Fruit fly (Drosophila melanogaster) whole organism, embryonic: Measurements from ENCODE around the gene CycG.

Source experiments
- CG10431 ChIP-seq: fragments of 200-800 bp; sonication (Bioruptor generic); optimal IDR thresholded peaks from 3 replicates; lab custom pipeline; 2018; ENCODE audit warnings: missing biosample characterization, mild to moderate bottlenecking, missing genetic modification characterization
- CG11504 ChIP-seq: fragments of 200-800 bp; sonication (Bioruptor generic); optimal IDR thresholded peaks from 3 replicates; lab custom pipeline; 2019; ENCODE audit warnings: missing biosample characterization, mild to moderate bottlenecking, missing genetic modification characterization, moderate library complexity
- CG11695 ChIP-seq: fragments of 200-800 bp; sonication (Bioruptor generic); IDR thresholded peaks from 3 replicates; pipeline ENCODE4 v1.3.6; 2022; ENCODE audit warnings: missing biosample characterization, missing genetic modification characterization
- CG12299 ChIP-seq: fragments of 200-800 bp; sonication (Bioruptor generic); optimal IDR thresholded peaks from 2 replicates; lab custom pipeline; 2018; ENCODE audit warnings: missing biosample characterization, mild to moderate bottlenecking, missing genetic modification characterization
- CG1647 ChIP-seq: fragments of 200-800 bp; sonication (Bioruptor generic); optimal IDR thresholded peaks from 3 replicates; lab custom pipeline; 2016; ENCODE audit warnings: missing biosample characterization, missing genetic modification characterization
- CG18599 ChIP-seq: fragments of 200-800 bp; sonication (Bioruptor generic); optimal IDR thresholded peaks from 3 replicates; lab custom pipeline; 2017; ENCODE audit warnings: missing biosample characterization, missing genetic modification characterization, mild to moderate bottlenecking, moderate library complexity, missing genetic modification reagents
- CG2120 ChIP-seq: fragments of 200-800 bp; sonication (Bioruptor generic); optimal IDR thresholded peaks from 3 replicates; lab custom pipeline; 2016; ENCODE audit warnings: missing biosample characterization, missing genetic modification characterization
- CG30403 ChIP-seq: fragments of 200-800 bp; sonication (Bioruptor generic); optimal IDR thresholded peaks from 3 replicates; lab custom pipeline; 2016; ENCODE audit warnings: missing biosample characterization, missing genetic modification characterization
- CG32767 ChIP-seq: fragments of 200-800 bp; sonication (Bioruptor generic); IDR thresholded peaks from 2 replicates; pipeline ENCODE4 v1.3.6; 2022; ENCODE audit warnings: missing biosample characterization, missing genetic modification characterization
- CG4360 ChIP-seq: fragments of 200-800 bp; sonication (Bioruptor generic); IDR thresholded peaks from 2 replicates; pipeline ENCODE4 v1.3.6; 2022; ENCODE audit warnings: missing biosample characterization, missing genetic modification characterization
- CG4424 ChIP-seq: fragments of 200-800 bp; sonication (Bioruptor generic); optimal IDR thresholded peaks from 3 replicates; lab custom pipeline; 2016; ENCODE audit warnings: missing biosample characterization, missing genetic modification characterization
- CG6175 ChIP-seq: fragments of 200-800 bp; sonication (Bioruptor generic); IDR thresholded peaks from 3 replicates; pipeline ENCODE4 v1.3.6; 2022; ENCODE audit warnings: missing biosample characterization, missing genetic modification characterization
- CG6689 ChIP-seq: fragments of 200-800 bp; sonication (Bioruptor generic); IDR thresholded peaks from 2 replicates; pipeline ENCODE4 v1.3.6; 2022; ENCODE audit warnings: missing biosample characterization, missing genetic modification characterization
- CG7556 ChIP-seq: fragments of 200-800 bp; sonication (Bioruptor generic); optimal IDR thresholded peaks from 2 replicates; lab custom pipeline; 2017; ENCODE audit warnings: missing biosample characterization, mild to moderate bottlenecking, missing genetic modification characterization
- CG7839 ChIP-seq: fragments of 200-800 bp; sonication (Bioruptor generic); optimal IDR thresholded peaks from 3 replicates; lab custom pipeline; 2018; ENCODE audit warnings: missing biosample characterization, mild to moderate bottlenecking, missing genetic modification characterization, moderate library complexity
- CG9932 ChIP-seq: fragments of 200-800 bp; sonication (Bioruptor generic); IDR thresholded peaks from 2 replicates; pipeline ENCODE4 v1.3.6; 2022; ENCODE audit warnings: missing biosample characterization, missing genetic modification characterization
- CTCF ChIP-seq: fragments of 200-800 bp; sonication (Bioruptor generic); optimal IDR thresholded peaks from 2 replicates; lab custom pipeline; 2017; ENCODE audit warnings: missing biosample characterization, mild to moderate bottlenecking, missing genetic modification characterization, moderate library complexity
- Dbx ChIP-seq: fragments of 200-800 bp; sonication (Bioruptor generic); IDR thresholded peaks from 3 replicates; pipeline ENCODE4 v1.3.6; 2022; ENCODE audit warnings: missing biosample characterization, missing genetic modification characterization
- Ets65A ChIP-seq: fragments of 200-800 bp; sonication (Bioruptor generic); peaks from one replicate; lab custom pipeline; 2016; ENCODE audit warnings: missing biosample characterization, missing genetic modification characterization
- HLH3B ChIP-seq: fragments of 200-800 bp; sonication (Bioruptor generic); IDR thresholded peaks from 2 replicates; pipeline ENCODE4 v1.3.6; 2022; ENCODE audit warnings: missing biosample characterization, missing genetic modification characterization
- HLH4C ChIP-seq: fragments of 200-800 bp; sonication (Bioruptor generic); IDR thresholded peaks from 3 replicates; pipeline ENCODE4 v1.3.6; 2022; ENCODE audit warnings: missing biosample characterization, missing genetic modification characterization; ENCODE audit not compliant: partially characterized antibody
- Hr3 ChIP-seq: fragments of 200-800 bp; sonication (Bioruptor generic); optimal IDR thresholded peaks from 3 replicates; lab custom pipeline; 2016; ENCODE audit warnings: missing biosample characterization, missing genetic modification characterization
- Med ChIP-seq: fragments of 200-800 bp; sonication (Bioruptor generic); peaks from one replicate; lab custom pipeline; 2016; ENCODE audit warnings: missing biosample characterization, missing genetic modification characterization, mild to moderate bottlenecking, inconsistent platforms, moderate library complexity
- Ptx1 ChIP-seq: fragments of 200-800 bp; sonication (Bioruptor generic); IDR thresholded peaks from 2 replicates; pipeline ENCODE4 v1.3.6; 2022; ENCODE audit warnings: missing biosample characterization, missing genetic modification characterization
- Rfx ChIP-seq: fragments of 200-800 bp; sonication (Bioruptor generic); IDR thresholded peaks from 2 replicates; pipeline ENCODE4 v1.3.6; 2022; ENCODE audit warnings: missing biosample characterization, missing genetic modification characterization
- Sox102F ChIP-seq: fragments of 200-800 bp; sonication (Bioruptor generic); optimal IDR thresholded peaks from 2 replicates; lab custom pipeline; 2018; ENCODE audit warnings: missing biosample characterization, mild to moderate bottlenecking, missing genetic modification characterization, moderate library complexity
- Xbp1 ChIP-seq: fragments of 200-800 bp; sonication (Bioruptor generic); optimal IDR thresholded peaks from 3 replicates; lab custom pipeline; 2016; ENCODE audit warnings: missing biosample characterization, mild to moderate bottlenecking, missing genetic modification characterization
- Xrp1 ChIP-seq: fragments of 200-800 bp; sonication (Bioruptor generic); IDR thresholded peaks from 2 replicates; pipeline ENCODE4 v1.3.6; 2022; ENCODE audit warnings: missing biosample characterization, missing genetic modification characterization
- ara ChIP-seq: fragments of 200-800 bp; sonication (Bioruptor generic); IDR thresholded peaks from 2 replicates; pipeline ENCODE4 v1.3.6; 2022; ENCODE audit warnings: missing biosample characterization, missing genetic modification characterization
- bsh ChIP-seq, 2 experiments: fragments of 200-800 bp; sonication (Bioruptor generic); optimal IDR thresholded peaks; 2 replicates each; lab custom pipeline; 2017 to 2018; ENCODE audit warnings: mild to moderate bottlenecking in 2 of 2, missing biosample characterization in 2 of 2, missing genetic modification characterization in 2 of 2, moderate library complexity in 1 of 2
- cg ChIP-seq: fragments of 200-800 bp; sonication (Bioruptor generic); optimal IDR thresholded peaks from 3 replicates; lab custom pipeline; 2019; ENCODE audit warnings: missing biosample characterization, mild to moderate bottlenecking, missing genetic modification characterization, moderate library complexity
- gcm2 ChIP-seq: fragments of 200-800 bp; sonication (Bioruptor generic); optimal IDR thresholded peaks from 2 replicates; lab custom pipeline; 2016; ENCODE audit warnings: missing biosample characterization, missing genetic modification characterization
- gem ChIP-seq: fragments of 200-800 bp; sonication (Bioruptor generic); optimal IDR thresholded peaks from 2 replicates; lab custom pipeline; 2019; ENCODE audit warnings: missing biosample characterization, mild to moderate bottlenecking, missing genetic modification characterization, moderate library complexity
- grau ChIP-seq: fragments of 200-800 bp; optimal IDR thresholded peaks from 3 replicates; lab custom pipeline; 2019; ENCODE audit warnings: missing biosample characterization, mild to moderate bottlenecking, missing genetic modification characterization, moderate library complexity
- lmd ChIP-seq: fragments of 200-800 bp; sonication (Bioruptor generic); IDR thresholded peaks from 2 replicates; pipeline ENCODE4 v1.3.6; 2022; ENCODE audit warnings: missing biosample characterization, missing genetic modification characterization
- pfk ChIP-seq: fragments of 200-800 bp; sonication (Bioruptor generic); optimal IDR thresholded peaks from 2 replicates; lab custom pipeline; 2018; ENCODE audit warnings: missing biosample characterization, mild to moderate bottlenecking, missing genetic modification characterization, moderate library complexity
- pho ChIP-seq: fragments of 200-800 bp; sonication (Bioruptor generic); optimal IDR thresholded peaks from 2 replicates; lab custom pipeline; 2016; ENCODE audit warnings: missing biosample characterization, missing genetic modification characterization
- pita ChIP-seq: fragments of 200-800 bp; sonication (Bioruptor generic); optimal IDR thresholded peaks from 2 replicates; lab custom pipeline; 2017; ENCODE audit warnings: missing biosample characterization, mild to moderate bottlenecking, missing genetic modification characterization
- prd ChIP-seq, 3 experiments: fragments of >200 bp in 2 of 3; fragments of 200-800 bp in 1 of 3; sonication (Bioruptor generic) in 1 of 3; optimal IDR thresholded peaks in 2 of 3; IDR thresholded peaks in 1 of 3; 2 replicates in 2 of 3; 3 replicates in 1 of 3; pipeline versions ENCODE4 v1.3.6 to Lab custom; 2017 to 2022; ENCODE audit warnings: missing biosample characterization in 1 of 3, missing genetic modification characterization in 1 of 3
- row ChIP-seq: fragments of 200-800 bp; sonication (Bioruptor generic); IDR thresholded peaks from 3 replicates; pipeline ENCODE4 v1.3.6; 2022; ENCODE audit warnings: missing biosample characterization, missing genetic modification characterization
- sens ChIP-seq: fragments of 200-800 bp; sonication (Bioruptor generic); peaks from one replicate; lab custom pipeline; 2016; ENCODE audit warnings: missing biosample characterization, missing genetic modification characterization
- sisA ChIP-seq: fragments of 200-800 bp; sonication (Bioruptor generic); IDR thresholded peaks from 2 replicates; pipeline ENCODE4 v1.3.6; 2022; ENCODE audit warnings: missing biosample characterization, missing genetic modification characterization
- slbo ChIP-seq: fragments of 200-800 bp; sonication (Bioruptor generic); IDR thresholded peaks from 2 replicates; pipeline ENCODE4 v1.3.6; 2022; ENCODE audit warnings: missing biosample characterization, missing genetic modification characterization
- unpg ChIP-seq: fragments of 200-800 bp; sonication (Bioruptor generic); optimal IDR thresholded peaks from 3 replicates; lab custom pipeline; 2018; ENCODE audit warnings: missing biosample characterization, mild to moderate bottlenecking, missing genetic modification characterization, moderate library complexity
- vvl ChIP-seq: fragments of 200-800 bp; sonication (Bioruptor generic); IDR thresholded peaks from 2 replicates; pipeline ENCODE4 v1.3.6; 2022; ENCODE audit warnings: missing biosample characterization, missing genetic modification characterization

Gene CycG

dm6 chr3R:31630376-31630775 lies 17.9 kb upstream of the CycG start (continued):
- TF ChIP-seq grau (tag; lab: Kevin White, UChicago) (peak; percentile 4), Dbx (peak; percentile 38; the same call in 1 of the 3 replicates), CTCF (GFP tag; lab: Kevin White, UChicago) (no peak), sens (GFP tag; lab: Kevin White, UChicago) (peak; percentile 53), Xbp1 (GFP tag; lab: Kevin White, UChicago) (peak; percentile 27), prd (optimal IDR thresholded peaks at IDR 0.05; lab: Kevin White, UChicago) (no peak), prd (GFP tag; IDR thresholded peaks at IDR 0.05; lab: Robert Waterston, UW) (0 out of 3 replicates have a peak, but pooled peaks have one; percentile 30), CG32767 (GFP tag; lab: Robert Waterston, UW) (no peak)

dm6 chr3R:31627186-31627585 lies 14.7 kb upstream of the CycG start:
- TF ChIP-seq pita = no peak
- TF ChIP-seq Sox102F (GFP tag; lab: Kevin White, UChicago) = peak; percentile 26
- peak; percentile 15 for TF ChIP-seq CG30403 (GFP tag; lab: Kevin White, UChicago)
- TF ChIP-seq CG4360 = no peak
- TF ChIP-seq Hr3 (GFP tag; lab: Kevin White, UChicago) = peak; percentile 2
- peak; percentile 77 for TF ChIP-seq sens (GFP tag; lab: Kevin White, UChicago)
- TF ChIP-seq lmd (GFP tag; lab: Robert Waterston, UW) = peak; percentile 45
- no peak for TF ChIP-seq CG1647 (GFP tag; lab: Kevin White, UChicago)
- 0 out of 2 replicates have a peak, but pooled peaks have one; percentile 12 for TF ChIP-seq Ptx1 (GFP tag; lab: Robert Waterston, UW)
- no peak for TF ChIP-seq CG10431 (GFP tag; lab: Kevin White, UChicago)
- peak; percentile 26 for TF ChIP-seq unpg (GFP tag; lab: Kevin White, UChicago)
- TF ChIP-seq CG11504 (tag; lab: Kevin White, UChicago) = peak; percentile 11
- peak; percentile 27; the same call in 1 of the 2 replicates for TF ChIP-seq slbo (GFP tag; lab: Robert Waterston, UW)
- peak; percentile 32 for TF ChIP-seq CG2120
- TF ChIP-seq CG12299 (tag; lab: Kevin White, UChicago) = no peak
- no peak for TF ChIP-seq CG6689
- TF ChIP-seq HLH3B (GFP tag; lab: Robert Waterston, UW) = 0 out of 2 replicates have a peak, but pooled peaks have one; percentile 26
- TF ChIP-seq CG6175 (GFP tag; lab: Robert Waterston, UW) = no peak
- TF ChIP-seq pho (GFP tag; lab: Kevin White, UChicago) = no peak
- peak; percentile 21 for TF ChIP-seq CG7556
- TF ChIP-seq CG7839 (tag; lab: Kevin White, UChicago) = peak; percentile 23
- TF ChIP-seq Ets65A (GFP tag; lab: Kevin White, UChicago) = peak; percentile 39
- peak in 1 of 2 experiments; percentile 6 for TF ChIP-seq bsh (GFP tag; optimal IDR thresholded peaks at IDR 0.05; lab: Kevin White, UChicago)
- TF ChIP-seq sisA (GFP tag; lab: Robert Waterston, UW) = peak; percentile 36; the same call in 1 of the 2 replicates
- peak; percentile 45 for TF ChIP-seq row
- peak; percentile 42 for TF ChIP-seq gem (tag; lab: Kevin White, UChicago)
- no peak for TF ChIP-seq pfk (GFP tag; lab: Kevin White, UChicago)
- no peak for TF ChIP-seq CG11695 (GFP tag; lab: Robert Waterston, UW)
- TF ChIP-seq CG18599 (GFP tag; lab: Kevin White, UChicago) = peak; percentile 19
- TF ChIP-seq Xrp1 (GFP tag; lab: Robert Waterston, UW) = peak; percentile 36; the same call in 1 of the 2 replicates
- peak; percentile 11; the same call in 1 of the 2 replicates for TF ChIP-seq CG9932
- peak; percentile 3 for TF ChIP-seq CG4424
- TF ChIP-seq gcm2 (GFP tag; lab: Kevin White, UChicago) = no peak
- TF ChIP-seq HLH4C (GFP tag; lab: Robert Waterston, UW) = no peak
- peak; percentile 48; the same call in 1 of the 2 replicates for TF ChIP-seq vvl (GFP tag; lab: Robert Waterston, UW)
- peak; percentile 65 for TF ChIP-seq Med (GFP tag; lab: Kevin White, UChicago)
- no peak for TF ChIP-seq cg
- no peak for TF ChIP-seq ara (GFP tag; lab: Robert Waterston, UW)
- peak; percentile 53 for TF ChIP-seq Rfx
- TF ChIP-seq prd (optimal IDR thresholded peaks at IDR 0.05; lab: Kevin White, UChicago) = no peak
- peak; percentile 44; the same call in 2 of the 3 replicates for TF ChIP-seq prd (GFP tag; IDR thresholded peaks at IDR 0.05; lab: Robert Waterston, UW)
